Worm (Caenorhabditis elegans) whole organism, mixed stage, embryonic: ENCODE measurements around the gene T10D4.11.
"Not testable (repeated sequence)": the region's sequence is repeated elsewhere in the genome, so short reads cannot be mapped to it uniquely, and the experiment has no call there.

Experiments
- ceh-43 ChIP-seq: fragments of 200-800 bp; sonication (Bioruptor generic); optimal IDR thresholded peaks from 2 replicates; lab custom pipeline; 2018; ENCODE audit warnings: mild to moderate bottlenecking, missing genetic modification characterization, moderate library complexity, missing compliant biosample characterization
- ces-1 ChIP-seq: fragments of 150-350 bp; optimal IDR thresholded peaks from 2 replicates; lab custom pipeline; 2014; ENCODE audit warnings: missing biosample characterization, missing genetic modification reagents, missing genetic modification characterization
- hlh-1 ChIP-seq: fragments of 150-350 bp; optimal IDR thresholded peaks from 2 replicates; lab custom pipeline; 2014; ENCODE audit warnings: missing biosample characterization, missing genetic modification reagents, missing genetic modification characterization
- lin-13 ChIP-seq: fragments of 150-350 bp; optimal IDR thresholded peaks from 2 replicates; lab custom pipeline; 2014; ENCODE audit warnings: missing biosample characterization, missing genetic modification characterization
- lsy-2 ChIP-seq: fragments of 150-350 bp; optimal IDR thresholded peaks from 2 replicates; lab custom pipeline; 2014; ENCODE audit warnings: missing biosample characterization, missing genetic modification characterization
- nhr-12 ChIP-seq: fragments of 150-350 bp; optimal IDR thresholded peaks from 2 replicates; lab custom pipeline; 2014; ENCODE audit warnings: missing biosample characterization, missing genetic modification characterization
- nhr-237 ChIP-seq: fragments of 150-350 bp; optimal IDR thresholded peaks from 2 replicates; lab custom pipeline; 2014; ENCODE audit warnings: missing biosample characterization, missing genetic modification characterization
- nhr-28 ChIP-seq: fragments of 150-350 bp; optimal IDR thresholded peaks from 2 replicates; lab custom pipeline; 2014; ENCODE audit warnings: missing biosample characterization, missing genetic modification characterization
- nhr-76 ChIP-seq: sonication (generic microtip); optimal IDR thresholded peaks from 2 replicates; lab custom pipeline; 2017; ENCODE audit warnings: missing biosample characterization, missing genetic modification characterization
- snpc-4 ChIP-seq: fragments of 150-350 bp; optimal IDR thresholded peaks from 2 replicates; lab custom pipeline; 2014; ENCODE audit warnings: missing biosample characterization, missing genetic modification characterization
- unc-39 ChIP-seq: fragments of 150-350 bp; optimal IDR thresholded peaks from 2 replicates; lab custom pipeline; 2014; ENCODE audit warnings: missing biosample characterization, missing genetic modification characterization
- unc-62 ChIP-seq: fragments of 150-350 bp; optimal IDR thresholded peaks from 2 replicates; lab custom pipeline; 2014; ENCODE audit warnings: missing biosample characterization, missing genetic modification reagents, missing genetic modification characterization

DNA sequence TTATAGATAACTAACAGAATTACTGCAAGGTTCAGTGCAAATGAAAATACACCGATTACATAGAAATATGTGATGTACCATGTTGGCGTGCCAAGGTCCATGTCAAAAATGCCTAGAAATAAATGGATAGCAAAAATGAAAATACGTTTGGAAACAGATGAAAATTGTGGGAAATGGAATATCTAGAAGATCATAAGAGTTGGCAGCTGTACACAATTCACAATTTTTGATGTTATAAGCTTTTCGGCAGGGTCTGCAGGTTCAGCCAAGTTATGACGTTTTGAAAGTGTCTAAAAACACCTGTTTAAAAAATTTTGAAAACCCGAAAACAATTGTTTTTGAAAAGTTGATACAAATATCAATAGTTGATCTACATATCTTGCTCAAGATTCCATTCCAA, 4.9 kb downstream of the T10D4.11 start, which contains the start of gene sri-43:
- not testable (repeated sequence) for TF ChIP-seq ceh-43 (GFP tag; lab: Kevin White, UChicago); lsy-2 (tag; lab: Kevin White, UChicago); ces-1; nhr-28 (tag; lab: Kevin White, UChicago); lin-13; nhr-76 (tag; lab: Kevin White, UChicago); hlh-1 (tag; lab: Kevin White, UChicago); unc-62 (GFP tag; lab: Kevin White, UChicago); snpc-4; nhr-12; nhr-237 (tag; lab: Kevin White, UChicago); unc-39 (tag; lab: Kevin White, UChicago)
